Worm (Caenorhabditis elegans) whole organism, L3 larva: ENCODE measurements around the gene lgc-20.

Experiments
- R02D3.7 ChIP-seq: fragments of 150-350 bp; optimal IDR thresholded peaks from 2 replicates; lab custom pipeline; 2014; ENCODE audit warnings: missing biosample characterization, missing genetic modification characterization
- aly-2 ChIP-seq: fragments of 150-350 bp; optimal IDR thresholded peaks from 2 replicates; lab custom pipeline; 2014; ENCODE audit warnings: missing biosample characterization, missing genetic modification characterization
- ama-1 ChIP-seq: fragments of 150-350 bp; optimal IDR thresholded peaks from 2 replicates; lab custom pipeline; 2018
- ceh-16 ChIP-seq: sonication (generic microtip); optimal IDR thresholded peaks from 2 replicates; lab custom pipeline; 2017; ENCODE audit warnings: missing biosample characterization, missing genetic modification characterization
- ceh-82 ChIP-seq: fragments of 150-350 bp; optimal IDR thresholded peaks from 2 replicates; lab custom pipeline; 2014; ENCODE audit warnings: missing biosample characterization, missing genetic modification characterization
- ceh-9 ChIP-seq: sonication (generic microtip); optimal IDR thresholded peaks from 2 replicates; lab custom pipeline; 2018; ENCODE audit warnings: missing biosample characterization, missing genetic modification characterization
- daf-12 ChIP-seq: fragments of 150-350 bp; optimal IDR thresholded peaks from 2 replicates; lab custom pipeline; 2014; ENCODE audit warnings: missing biosample characterization, missing genetic modification reagents, missing genetic modification characterization
- egl-27 ChIP-seq: sonication (generic microtip); optimal IDR thresholded peaks from 4 replicates; lab custom pipeline; 2017; ENCODE audit warnings: missing biosample characterization, missing genetic modification reagents, missing genetic modification characterization
- egl-5 ChIP-seq: fragments of 150-350 bp; optimal IDR thresholded peaks from 2 replicates; lab custom pipeline; 2017; ENCODE audit warnings: missing biosample characterization, missing genetic modification reagents, missing genetic modification characterization, inconsistent platforms
- elt-1 ChIP-seq: fragments of 150-350 bp; optimal IDR thresholded peaks from 2 replicates; lab custom pipeline; 2014; ENCODE audit warnings: missing biosample characterization, missing genetic modification characterization
- elt-2 ChIP-seq: sonication (generic microtip); optimal IDR thresholded peaks from 2 replicates; lab custom pipeline; 2016; ENCODE audit warnings: missing genetic modification reagents, mild to moderate bottlenecking, missing genetic modification characterization, missing compliant biosample characterization
- elt-3 ChIP-seq, 3 experiments: fragments of 150-350 bp in 1 of 3; sonication (generic microtip) in 2 of 3; optimal IDR thresholded peaks; 2 replicates in 2 of 3; 4 replicates in 1 of 3; lab custom pipeline; 2014 to 2017; ENCODE audit warnings: missing biosample characterization in 3 of 3, missing genetic modification characterization in 3 of 3
- fkh-10 ChIP-seq: sonication (generic microtip); optimal IDR thresholded peaks from 2 replicates; lab custom pipeline; 2017; ENCODE audit warnings: missing biosample characterization, missing genetic modification reagents, missing genetic modification characterization
- fkh-2 ChIP-seq: fragments of 150-350 bp; optimal IDR thresholded peaks from 2 replicates; lab custom pipeline; 2014; ENCODE audit warnings: missing biosample characterization, missing genetic modification reagents, missing genetic modification characterization
- fos-1 ChIP-seq: fragments of 150-350 bp; optimal IDR thresholded peaks from 2 replicates; lab custom pipeline; 2014; ENCODE audit warnings: missing biosample characterization, missing genetic modification characterization
- hmg-11 ChIP-seq: sonication (generic microtip); optimal IDR thresholded peaks from 2 replicates; lab custom pipeline; 2016; ENCODE audit warnings: missing genetic modification characterization, missing compliant biosample characterization
- jun-1 ChIP-seq: fragments of 150-350 bp; optimal IDR thresholded peaks from 2 replicates; lab custom pipeline; 2014; ENCODE audit warnings: missing biosample characterization, missing genetic modification reagents, missing genetic modification characterization
- lin-15B ChIP-seq: fragments of 150-350 bp; optimal IDR thresholded peaks from 2 replicates; lab custom pipeline; 2014; ENCODE audit warnings: missing biosample characterization, missing genetic modification characterization
- lin-39 ChIP-seq: fragments of 150-350 bp; optimal IDR thresholded peaks from 2 replicates; lab custom pipeline; 2018; ENCODE audit warnings: missing biosample characterization, missing genetic modification reagents, missing genetic modification characterization
- lsy-12 ChIP-seq: sonication (generic microtip); optimal IDR thresholded peaks from 2 replicates; lab custom pipeline; 2016; ENCODE audit warnings: mild to moderate bottlenecking, missing genetic modification characterization, missing compliant biosample characterization
- mdl-1 ChIP-seq: fragments of 150-350 bp; optimal IDR thresholded peaks from 2 replicates; lab custom pipeline; 2014; ENCODE audit warnings: missing biosample characterization, missing genetic modification characterization
- nfya-1 ChIP-seq: sonication (generic microtip); optimal IDR thresholded peaks from 2 replicates; lab custom pipeline; 2017; ENCODE audit warnings: missing genetic modification characterization, mild to moderate bottlenecking, missing compliant biosample characterization, antibody characterized with exemption, moderate library complexity; ENCODE audit not compliant: insufficient read depth
- nhr-11 ChIP-seq: fragments of 150-350 bp; optimal IDR thresholded peaks from 2 replicates; lab custom pipeline; 2014; ENCODE audit warnings: missing biosample characterization, missing genetic modification characterization
- nhr-12 ChIP-seq: fragments of 150-350 bp; optimal IDR thresholded peaks from 2 replicates; lab custom pipeline; 2014; ENCODE audit warnings: missing biosample characterization, missing genetic modification characterization
- nhr-23 ChIP-seq: fragments of 150-350 bp; optimal IDR thresholded peaks from 2 replicates; lab custom pipeline; 2014; ENCODE audit warnings: missing biosample characterization, missing genetic modification reagents, missing genetic modification characterization
- nhr-25 ChIP-seq: sonication (generic microtip); optimal IDR thresholded peaks from 2 replicates; lab custom pipeline; 2017; ENCODE audit warnings: missing biosample characterization, missing genetic modification characterization
- nhr-28 ChIP-seq: fragments of 150-350 bp; optimal IDR thresholded peaks from 2 replicates; lab custom pipeline; 2014; ENCODE audit warnings: missing biosample characterization, missing genetic modification characterization
- nhr-67 ChIP-seq: fragments of 150-350 bp; optimal IDR thresholded peaks from 2 replicates; lab custom pipeline; 2014; ENCODE audit warnings: missing biosample characterization, missing genetic modification characterization
- nhr-77 ChIP-seq: fragments of 150-350 bp; optimal IDR thresholded peaks from 2 replicates; lab custom pipeline; 2014; ENCODE audit warnings: missing biosample characterization, missing genetic modification characterization
- pha-4 ChIP-seq: fragments of 150-350 bp; optimal IDR thresholded peaks from 2 replicates; lab custom pipeline; 2014; ENCODE audit warnings: missing biosample characterization, missing genetic modification reagents, missing genetic modification characterization
- skn-1 ChIP-seq: fragments of 150-350 bp; optimal IDR thresholded peaks from 2 replicates; lab custom pipeline; 2014; ENCODE audit warnings: missing biosample characterization, missing genetic modification characterization
- snpc-4 ChIP-seq: fragments of 150-350 bp; optimal IDR thresholded peaks from 2 replicates; lab custom pipeline; 2014; ENCODE audit warnings: missing biosample characterization, missing genetic modification characterization
- unc-39 ChIP-seq: sonication (generic microtip); optimal IDR thresholded peaks from 4 replicates; lab custom pipeline; 2017; ENCODE audit warnings: missing biosample characterization, missing genetic modification characterization
- unc-62 ChIP-seq: fragments of 150-350 bp; sonication (generic microtip); optimal IDR thresholded peaks from 4 replicates; lab custom pipeline; 2014; ENCODE audit warnings: missing biosample characterization, missing genetic modification reagents, missing genetic modification characterization
- zag-1 ChIP-seq: fragments of 150-350 bp; optimal IDR thresholded peaks from 2 replicates; lab custom pipeline; 2014; ENCODE audit warnings: missing biosample characterization, missing genetic modification characterization
- ztf-4 ChIP-seq: fragments of 150-350 bp; optimal IDR thresholded peaks from 2 replicates; lab custom pipeline; 2014; ENCODE audit warnings: missing biosample characterization, missing genetic modification characterization

Gene lgc-20

DNA sequence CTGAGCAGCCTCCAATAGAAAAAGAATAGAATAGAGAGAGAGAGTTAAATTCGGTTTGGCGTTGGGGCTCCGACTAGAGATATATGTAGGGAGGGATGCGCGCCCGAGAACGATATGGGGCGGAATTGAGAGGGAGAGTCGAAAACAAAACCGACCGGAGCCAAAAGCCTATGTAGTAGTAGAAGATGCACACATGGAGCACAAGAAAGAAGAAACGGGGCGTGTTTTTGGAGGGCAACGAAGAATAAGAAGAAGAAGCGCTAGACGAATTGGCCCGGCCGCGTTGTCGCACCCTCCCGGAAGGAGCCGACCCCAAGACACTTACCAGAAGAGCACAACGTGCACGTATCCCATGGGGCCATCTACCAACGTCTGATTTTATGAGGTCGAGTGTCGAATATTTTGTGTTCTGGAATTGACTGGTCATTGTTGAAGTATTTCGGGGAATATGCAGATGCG lies 14.4 kb downstream of the lgc-20 start, which contains the start of gene tag-180:
Gene tag-180 (minus strand): TSS at position 409 of the 459 bp plus-strand sequence.
- TF ChIP-seq jun-1 (tag; lab: Kevin White, UChicago) (no peak), aly-2 (tag; lab: Kevin White, UChicago) (no peak), zag-1 (tag; lab: Kevin White, UChicago) (no peak), snpc-4 (tag; lab: Kevin White, UChicago) (no peak), daf-12 (tag; lab: Kevin White, UChicago) (no peak), nhr-28 (no peak), elt-2 (tag; lab: Kevin White, UChicago) (no peak), nhr-25 (tag; lab: Kevin White, UChicago) (no peak), elt-1 (tag; lab: Kevin White, UChicago) (no peak), ceh-16 (no peak), nhr-23 (no peak), lin-15B (tag; lab: Kevin White, UChicago) (no peak), fos-1 (tag; lab: Kevin White, UChicago) (no peak), unc-62 (GFP tag; lab: Kevin White, UChicago) (no peak), nhr-12 (tag; lab: Kevin White, UChicago) (no peak), egl-5 (tag; lab: Kevin White, UChicago) (no peak), lin-39 (tag; lab: Kevin White, UChicago) (no peak), ama-1 (lab: Kevin White, UChicago) (no peak), lsy-12 (no peak), fkh-10 (GFP tag; lab: Kevin White, UChicago) (no peak)

DNA sequence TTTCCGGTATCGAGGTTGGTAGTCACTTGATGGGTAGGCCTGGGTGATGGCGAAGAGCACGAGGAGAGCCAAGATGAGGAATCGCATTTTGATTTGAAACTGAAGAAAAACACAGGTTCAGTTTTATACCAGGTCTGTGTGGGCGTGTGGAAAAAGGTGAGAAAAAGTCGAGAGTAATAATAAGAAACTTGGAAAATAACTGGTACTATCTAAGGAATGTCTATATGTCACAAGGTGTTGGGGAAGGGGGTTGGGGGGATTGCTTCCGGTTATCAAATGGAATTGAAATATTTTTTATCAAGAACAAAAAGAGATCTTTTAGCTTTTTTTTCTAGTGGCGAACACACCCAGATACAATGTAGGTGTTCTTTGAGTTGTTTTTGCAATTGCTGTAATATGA lies 23.8 kb downstream of the lgc-20 start, which contains the start of gene nlp-51:
Gene nlp-51 (minus strand): TSS at position 101 of the 400 bp plus-strand sequence.
- TF ChIP-seq mdl-1 (tag; lab: Kevin White, UChicago) (no peak), ceh-82 (tag; lab: Kevin White, UChicago) (no peak), skn-1 (tag; lab: Kevin White, UChicago) (no peak), nhr-67 (tag; lab: Kevin White, UChicago) (no peak), nfya-1 (tag; lab: Kevin White, UChicago) (no peak), lsy-12 (no peak), daf-12 (tag; lab: Kevin White, UChicago) (no peak), fkh-2 (tag; lab: Kevin White, UChicago) (no peak), elt-1 (tag; lab: Kevin White, UChicago) (no peak), snpc-4 (tag; lab: Kevin White, UChicago) (no peak), hmg-11 (tag; lab: Kevin White, UChicago) (no peak), pha-4 (no peak), nhr-77 (tag; lab: Kevin White, UChicago) (no peak), unc-39 (tag; lab: Kevin White, UChicago) (no peak), unc-62 (GFP tag; lab: Kevin White, UChicago) (no peak), R02D3.7 (tag; lab: Kevin White, UChicago) (no peak), nhr-23 (no peak), elt-3 (tag; optimal IDR thresholded peaks at IDR 0.05; lab: Kevin White, UChicago) (no peak), nhr-11 (no peak)
- TF ChIP-seq, all 47 proteins: peak for 0

ce11 chrII:11316663-11317062 lies 26.7 kb downstream of the lgc-20 start:
- no peak for TF ChIP-seq ceh-9
- TF ChIP-seq nhr-12 (tag; lab: Kevin White, UChicago): no peak
- TF ChIP-seq nhr-23: no peak
- no peak for TF ChIP-seq lsy-12
- no peak for TF ChIP-seq jun-1 (tag; lab: Kevin White, UChicago)
- TF ChIP-seq ceh-16: no peak
- no peak for TF ChIP-seq ztf-4 (tag; lab: Kevin White, UChicago)
- TF ChIP-seq, all 47 proteins: peak for 0

- TF ChIP-seq egl-27 (tag; lab: Kevin White, UChicago): no peak
- TF ChIP-seq unc-39 (tag; lab: Kevin White, UChicago): no peak
- no peak for TF ChIP-seq ztf-4 (tag; lab: Kevin White, UChicago)
- no peak for TF ChIP-seq elt-2 (tag; lab: Kevin White, UChicago)
- TF ChIP-seq daf-12 (tag; lab: Kevin White, UChicago): no peak
- TF ChIP-seq nhr-28: no peak
- no peak for TF ChIP-seq nhr-77 (tag; lab: Kevin White, UChicago)
- TF ChIP-seq ama-1 (lab: Kevin White, UChicago): no peak
- no peak for TF ChIP-seq zag-1 (tag; lab: Kevin White, UChicago)
These were observed 29.2 kb downstream of the lgc-20 start, which contains the start of gene T24F1.4 for ce11 chrII:11314165-11314564. TSS of gene T24F1.4 (minus strand) at chrII:11314265.
